Worm (Caenorhabditis elegans) whole organism, young adult: ENCODE measurements around the gene hpo-31.

ENCODE experiments used
- ZK185.1 ChIP-seq: sonication (generic microtip); optimal IDR thresholded peaks from 2 replicates; lab custom pipeline; 2016; ENCODE audit warnings: mild to moderate bottlenecking, missing genetic modification characterization, missing compliant biosample characterization; ENCODE audit not compliant: poor library complexity, severe bottlenecking
- ama-1 ChIP-seq, 3 experiments: fragments of 150-350 bp in 1 of 3; sonication (generic microtip) in 2 of 3; optimal IDR thresholded peaks; 2 replicates each; lab custom pipeline; 2014 to 2018; ENCODE audit warnings: missing biosample characterization in 2 of 3, missing genetic modification characterization in 2 of 3, missing genetic modification reagents in 2 of 3
- dox-1 ChIP-seq: fragments of 200-800 bp; sonication (Bioruptor generic); IDR thresholded peaks from 2 replicates; pipeline ENCODE4 v1.3.6; 2022; ENCODE audit warnings: missing genetic modification reagents, missing genetic modification characterization, missing compliant biosample characterization
- dpl-1 ChIP-seq: fragments of 150-350 bp; optimal IDR thresholded peaks from 2 replicates; lab custom pipeline; 2014; ENCODE audit warnings: missing biosample characterization, missing genetic modification reagents, missing genetic modification characterization
- let-607 ChIP-seq, 2 experiments: fragments of 200-800 bp in 1 of 2; sonication (Bioruptor generic) in 1 of 2; sonication (generic microtip) in 1 of 2; optimal IDR thresholded peaks; 2 replicates each; lab custom pipeline; 2016 to 2018; ENCODE audit warnings: mild to moderate bottlenecking in 2 of 2, missing compliant biosample characterization in 2 of 2, missing genetic modification characterization in 2 of 2, moderate library complexity in 2 of 2, missing genotype in 1 of 2
- lin-54 ChIP-seq: fragments of 200-800 bp; sonication (Bioruptor generic); optimal IDR thresholded peaks from 2 replicates; lab custom pipeline; 2018; ENCODE audit warnings: mild to moderate bottlenecking, missing genetic modification characterization, missing compliant biosample characterization
- pha-4 ChIP-seq: fragments of 150-350 bp; sonication (generic microtip); optimal IDR thresholded peaks from 2 replicates; lab custom pipeline; 2014; ENCODE audit warnings: missing biosample characterization, missing genetic modification reagents, missing genetic modification characterization
- rpc-1 ChIP-seq, 2 experiments: fragments of 150-350 bp in 1 of 2; sonication (generic microtip) in 1 of 2; optimal IDR thresholded peaks; 2 replicates each; lab custom pipeline; 2014 to 2018; ENCODE audit warnings: missing biosample characterization in 1 of 2, missing genetic modification characterization in 1 of 2, missing genetic modification reagents in 1 of 2, missing genotype in 1 of 2
- snpc-1.3 ChIP-seq: sonication (generic microtip); optimal IDR thresholded peaks from 2 replicates; lab custom pipeline; 2017; ENCODE audit warnings: missing genetic modification characterization, mild to moderate bottlenecking, missing compliant biosample characterization, antibody characterized with exemption, moderate library complexity, missing genotype, missing genetic modification reagents; ENCODE audit not compliant: insufficient read depth
- ztf-6 ChIP-seq: fragments of 200-800 bp; sonication (Bioruptor generic); IDR thresholded peaks from 2 replicates; pipeline ENCODE4 v1.3.6; 2022; ENCODE audit warnings: missing genetic modification reagents, missing genetic modification characterization, missing compliant biosample characterization

DNA sequence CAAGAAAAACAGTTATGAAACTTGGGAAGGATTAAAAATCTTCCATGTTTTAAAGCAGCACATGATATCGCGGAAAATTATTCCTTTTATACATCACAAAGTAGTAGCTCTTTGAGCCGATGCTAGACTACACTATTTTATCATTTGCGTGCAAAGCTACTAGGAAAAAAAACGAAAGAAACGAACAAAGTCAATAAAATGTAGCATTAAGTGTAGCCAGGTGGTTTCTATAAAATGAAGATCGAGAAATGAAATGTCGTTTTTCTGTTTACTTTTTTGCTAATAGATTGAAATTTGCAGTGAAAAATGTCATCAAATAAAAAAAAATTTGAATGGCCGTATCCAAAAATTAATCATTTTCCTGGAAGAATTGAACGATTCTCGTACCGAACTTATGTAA is 50.0 kb downstream of the hpo-31 start, which contains the start of gene cpt-5:
- TF ChIP-seq pha-4 (no peak), snpc-1.3 (no peak), dpl-1 (GFP tag; lab: Kevin White, UChicago) (no peak), dox-1 (GFP tag; lab: Robert Waterston, UW) (no peak), ztf-6 (no peak), ama-1 (optimal IDR thresholded peaks at IDR 0.05; lab: Kevin White, UChicago) (no peak), ama-1 (GFP tag; optimal IDR thresholded peaks at IDR 0.05; lab: Kevin White, UChicago) (no peak), lin-54 (no peak), ZK185.1 (tag; lab: Kevin White, UChicago) (no peak), let-607 (tag; optimal IDR thresholded peaks at IDR 0.05; lab: Kevin White, UChicago) (no peak), rpc-1 (optimal IDR thresholded peaks at IDR 0.05; lab: Kevin White, UChicago) (no peak), rpc-1 (tag; optimal IDR thresholded peaks at IDR 0.05; lab: Kevin White, UChicago) (no peak)
